Fruit fly (Drosophila melanogaster) whole organism, embryonic: ENCODE measurements around the gene CG7912.

Source experiments
- C15 ChIP-seq: fragments of 200-800 bp; sonication (Bioruptor generic); IDR thresholded peaks from 3 replicates; pipeline ENCODE4 v1.3.6; 2022; ENCODE audit warnings: missing biosample characterization, missing genetic modification characterization
- CG10366 ChIP-seq: fragments of 200-800 bp; sonication (Bioruptor generic); IDR thresholded peaks from 2 replicates; pipeline ENCODE4 v1.3.6; 2022; ENCODE audit warnings: missing biosample characterization, missing genetic modification characterization
- CG11504 ChIP-seq: fragments of 200-800 bp; sonication (Bioruptor generic); optimal IDR thresholded peaks from 3 replicates; lab custom pipeline; 2019; ENCODE audit warnings: missing biosample characterization, mild to moderate bottlenecking, missing genetic modification characterization, moderate library complexity
- CG11695 ChIP-seq: fragments of 200-800 bp; sonication (Bioruptor generic); IDR thresholded peaks from 3 replicates; pipeline ENCODE4 v1.3.6; 2022; ENCODE audit warnings: missing biosample characterization, missing genetic modification characterization
- CG12299 ChIP-seq: fragments of 200-800 bp; sonication (Bioruptor generic); optimal IDR thresholded peaks from 2 replicates; lab custom pipeline; 2018; ENCODE audit warnings: missing biosample characterization, mild to moderate bottlenecking, missing genetic modification characterization
- CG14014 ChIP-seq: fragments of 200-800 bp; sonication (Bioruptor generic); IDR thresholded peaks from 2 replicates; pipeline ENCODE4 v1.3.6; 2022; ENCODE audit warnings: missing biosample characterization, missing genetic modification characterization
- CG14860 ChIP-seq: fragments of 200-800 bp; sonication (Bioruptor generic); IDR thresholded peaks from 3 replicates; pipeline ENCODE4 v1.3.6; 2022; ENCODE audit warnings: missing biosample characterization, missing genetic modification characterization; ENCODE audit not compliant: partially characterized antibody
- CG17328 ChIP-seq: fragments of 200-800 bp; sonication (Bioruptor generic); IDR thresholded peaks from 2 replicates; pipeline ENCODE4 v1.3.6; 2022; ENCODE audit warnings: missing biosample characterization, missing genetic modification characterization
- CG18764 ChIP-seq: fragments of 200-800 bp; sonication (Bioruptor generic); optimal IDR thresholded peaks from 3 replicates; lab custom pipeline; 2016; ENCODE audit warnings: missing biosample characterization, missing genetic modification characterization
- CG30403 ChIP-seq: fragments of 200-800 bp; sonication (Bioruptor generic); optimal IDR thresholded peaks from 3 replicates; lab custom pipeline; 2016; ENCODE audit warnings: missing biosample characterization, missing genetic modification characterization
- CG33213 ChIP-seq: fragments of 200-800 bp; sonication (Bioruptor generic); optimal IDR thresholded peaks from 3 replicates; lab custom pipeline; 2016; ENCODE audit warnings: missing biosample characterization, missing genetic modification characterization
- CG4282 ChIP-seq: fragments of 200-800 bp; sonication (Bioruptor generic); optimal IDR thresholded peaks from 2 replicates; lab custom pipeline; 2016; ENCODE audit warnings: missing biosample characterization, missing genetic modification characterization
- CG4328 ChIP-seq: fragments of 200-800 bp; sonication (Bioruptor generic); optimal IDR thresholded peaks from 3 replicates; lab custom pipeline; 2017; ENCODE audit warnings: missing biosample characterization, missing genetic modification reagents, missing genetic modification characterization
- CG4617 ChIP-seq: fragments of 200-800 bp; sonication (Bioruptor generic); optimal IDR thresholded peaks from 3 replicates; lab custom pipeline; 2016; ENCODE audit warnings: missing biosample characterization, missing genetic modification characterization, borderline replicate concordance
- CG6689 ChIP-seq: fragments of 200-800 bp; sonication (Bioruptor generic); IDR thresholded peaks from 2 replicates; pipeline ENCODE4 v1.3.6; 2022; ENCODE audit warnings: missing biosample characterization, missing genetic modification characterization
- CG7357 ChIP-seq: fragments of 200-800 bp; sonication (Bioruptor generic); IDR thresholded peaks from 3 replicates; pipeline ENCODE4 v1.3.6; 2022; ENCODE audit warnings: missing biosample characterization, missing genetic modification characterization
- CHES-1-like ChIP-seq: fragments of 200-800 bp; sonication (Bioruptor generic); optimal IDR thresholded peaks from 2 replicates; lab custom pipeline; 2016; ENCODE audit warnings: missing biosample characterization, missing genetic modification characterization
- Dp ChIP-seq: fragments of 200-800 bp; sonication (Bioruptor generic); optimal IDR thresholded peaks from 2 replicates; lab custom pipeline; 2018; ENCODE audit warnings: missing biosample characterization, mild to moderate bottlenecking, missing genetic modification characterization, moderate library complexity
- Fer1 ChIP-seq: fragments of 200-800 bp; sonication (Bioruptor generic); optimal IDR thresholded peaks from 2 replicates; lab custom pipeline; 2017; ENCODE audit warnings: missing biosample characterization, mild to moderate bottlenecking, missing genetic modification characterization
- Gug ChIP-seq: fragments of 200-800 bp; sonication (Bioruptor generic); IDR thresholded peaks from 4 replicates; pipeline ENCODE4 v1.3.6; 2022; ENCODE audit warnings: missing biosample characterization, missing genetic modification characterization
- Hr39 ChIP-seq: fragments of >200 bp; optimal IDR thresholded peaks from 2 replicates; lab custom pipeline; 2017
- Sox100B ChIP-seq: fragments of 200-800 bp; sonication (Bioruptor generic); optimal IDR thresholded peaks from 3 replicates; lab custom pipeline; 2018; ENCODE audit warnings: missing biosample characterization, mild to moderate bottlenecking, missing genetic modification characterization
- Tbp ChIP-seq: fragments of >200 bp; optimal IDR thresholded peaks from 2 replicates; lab custom pipeline; 2018; ENCODE audit warnings: missing biosample characterization, missing genetic modification characterization
- ab ChIP-seq: fragments of 200-800 bp; sonication (Bioruptor generic); optimal IDR thresholded peaks from 2 replicates; lab custom pipeline; 2016; ENCODE audit warnings: missing biosample characterization, missing genetic modification characterization
- ac ChIP-seq: fragments of 200-800 bp; sonication (Bioruptor generic); optimal IDR thresholded peaks from 3 replicates; lab custom pipeline; 2017; ENCODE audit warnings: missing biosample characterization, mild to moderate bottlenecking, missing genetic modification characterization
- aop ChIP-seq: fragments of 200-800 bp; sonication (Bioruptor generic); IDR thresholded peaks from 2 replicates; pipeline ENCODE4 v1.3.6; 2022; ENCODE audit warnings: missing biosample characterization, missing genetic modification characterization
- ara ChIP-seq: fragments of 200-800 bp; sonication (Bioruptor generic); IDR thresholded peaks from 2 replicates; pipeline ENCODE4 v1.3.6; 2022; ENCODE audit warnings: missing biosample characterization, missing genetic modification characterization
- bab2 ChIP-seq: fragments of 200-800 bp; sonication (Bioruptor generic); optimal IDR thresholded peaks from 2 replicates; lab custom pipeline; 2016; ENCODE audit warnings: missing biosample characterization, missing genetic modification characterization
- bigmax ChIP-seq: fragments of 200-800 bp; sonication (Bioruptor generic); optimal IDR thresholded peaks from 2 replicates; lab custom pipeline; 2018; ENCODE audit warnings: missing biosample characterization, mild to moderate bottlenecking, missing genetic modification characterization
- bsh ChIP-seq, 2 experiments: fragments of 200-800 bp; sonication (Bioruptor generic); optimal IDR thresholded peaks; 2 replicates each; lab custom pipeline; 2017 to 2018; ENCODE audit warnings: mild to moderate bottlenecking in 2 of 2, missing biosample characterization in 2 of 2, missing genetic modification characterization in 2 of 2, moderate library complexity in 1 of 2
- chif ChIP-seq, 2 experiments: fragments of 200-800 bp; sonication (Bioruptor generic); optimal IDR thresholded peaks; 3 replicates each; lab custom pipeline; 2016; ENCODE audit warnings: missing biosample characterization in 2 of 2, missing genetic modification characterization in 2 of 2
- cwo ChIP-seq: fragments of 200-800 bp; sonication (Bioruptor generic); optimal IDR thresholded peaks from 3 replicates; lab custom pipeline; 2017; ENCODE audit warnings: missing biosample characterization, missing genetic modification characterization, mild to moderate bottlenecking, moderate library complexity, missing genetic modification reagents
- dan ChIP-seq: fragments of 200-800 bp; sonication (Bioruptor generic); IDR thresholded peaks from 2 replicates; pipeline ENCODE4 v1.3.6; 2022; ENCODE audit warnings: missing biosample characterization, missing genetic modification characterization
- disco-r ChIP-seq: fragments of 200-800 bp; sonication (Bioruptor generic); optimal IDR thresholded peaks from 2 replicates; lab custom pipeline; 2016; ENCODE audit warnings: missing biosample characterization, missing genetic modification characterization
- h ChIP-seq: fragments of >200 bp; optimal IDR thresholded peaks from 2 replicates; lab custom pipeline; 2017
- ham ChIP-seq: fragments of 200-800 bp; sonication (Bioruptor generic); IDR thresholded peaks from 2 replicates; pipeline ENCODE4 v1.3.6; 2022; ENCODE audit warnings: missing biosample characterization, missing genetic modification characterization
- jumu ChIP-seq: fragments of 200-800 bp; sonication (Bioruptor generic); optimal IDR thresholded peaks from 3 replicates; lab custom pipeline; 2016; ENCODE audit warnings: missing biosample characterization, missing genetic modification characterization
- maf-S ChIP-seq: fragments of 200-800 bp; sonication (Bioruptor generic); optimal IDR thresholded peaks from 2 replicates; lab custom pipeline; 2016; ENCODE audit warnings: missing biosample characterization, missing genetic modification characterization
- mirr ChIP-seq: fragments of 200-800 bp; sonication (Bioruptor generic); optimal IDR thresholded peaks from 3 replicates; lab custom pipeline; 2018; ENCODE audit warnings: missing biosample characterization, mild to moderate bottlenecking, missing genetic modification characterization
- nmo ChIP-seq: fragments of 200-800 bp; sonication (Bioruptor generic); optimal IDR thresholded peaks from 2 replicates; lab custom pipeline; 2018; ENCODE audit warnings: missing biosample characterization, mild to moderate bottlenecking, missing genetic modification characterization, moderate library complexity
- nom ChIP-seq: fragments of 200-800 bp; sonication (Bioruptor generic); optimal IDR thresholded peaks from 2 replicates; lab custom pipeline; 2017; ENCODE audit warnings: missing biosample characterization, missing genetic modification characterization, mild to moderate bottlenecking, moderate library complexity, missing genetic modification reagents
- oc ChIP-seq: fragments of 200-800 bp; sonication (Bioruptor generic); optimal IDR thresholded peaks from 2 replicates; lab custom pipeline; 2018; ENCODE audit warnings: missing biosample characterization, mild to moderate bottlenecking, missing genetic modification characterization, moderate library complexity
- org-1 ChIP-seq: fragments of 200-800 bp; sonication (Bioruptor generic); optimal IDR thresholded peaks from 2 replicates; lab custom pipeline; 2017; ENCODE audit warnings: missing biosample characterization, missing genetic modification characterization
- ranshi ChIP-seq: fragments of 200-800 bp; sonication (Bioruptor generic); IDR thresholded peaks from 2 replicates; pipeline ENCODE4 v1.3.6; 2022; ENCODE audit warnings: missing biosample characterization, missing genetic modification characterization
- rib ChIP-seq: fragments of 200-800 bp; sonication (Bioruptor generic); IDR thresholded peaks from 2 replicates; pipeline ENCODE4 v1.3.6; 2022; ENCODE audit warnings: missing biosample characterization, missing genetic modification characterization
- stwl ChIP-seq: fragments of 200-800 bp; sonication (Bioruptor generic); optimal IDR thresholded peaks from 3 replicates; lab custom pipeline; 2018; ENCODE audit warnings: missing biosample characterization, mild to moderate bottlenecking, missing genetic modification characterization, moderate library complexity
- tio ChIP-seq: fragments of 200-800 bp; sonication (Bioruptor generic); optimal IDR thresholded peaks from 2 replicates; lab custom pipeline; 2017; ENCODE audit warnings: missing biosample characterization, missing genetic modification characterization, inconsistent platforms
- trh ChIP-seq: fragments of 200-800 bp; sonication (Bioruptor generic); optimal IDR thresholded peaks from 2 replicates; lab custom pipeline; 2016; ENCODE audit warnings: missing biosample characterization, missing genetic modification characterization
- unpg ChIP-seq: fragments of 200-800 bp; sonication (Bioruptor generic); optimal IDR thresholded peaks from 3 replicates; lab custom pipeline; 2018; ENCODE audit warnings: missing biosample characterization, mild to moderate bottlenecking, missing genetic modification characterization, moderate library complexity
- usp ChIP-seq: fragments of >200 bp; optimal IDR thresholded peaks from 2 replicates; lab custom pipeline; 2017; ENCODE audit warnings: missing biosample characterization, missing genetic modification characterization
- zf30C ChIP-seq: fragments of 200-800 bp; sonication (Bioruptor generic); optimal IDR thresholded peaks from 3 replicates; lab custom pipeline; 2018; ENCODE audit warnings: missing biosample characterization, mild to moderate bottlenecking, missing genetic modification characterization

CG7912 gene

dm6 chr3R:30021009-30021408 is 12.0 kb upstream of the CG7912 start (continued):
- TF ChIP-seq CG14014 (GFP tag; lab: Robert Waterston, UW), result 0 out of 2 replicates have a peak, but pooled peaks have one; percentile 27
- TF ChIP-seq dan, result no peak
- no peak for TF ChIP-seq oc (tag; lab: Kevin White, UChicago)
- peak; percentile 8 for TF ChIP-seq cwo (GFP tag; lab: Kevin White, UChicago)
- no peak for TF ChIP-seq bigmax (GFP tag; lab: Kevin White, UChicago)
- TF ChIP-seq ab (GFP tag; lab: Kevin White, UChicago), result no peak
- TF ChIP-seq CG33213 (GFP tag; lab: Kevin White, UChicago), result no peak
- TF ChIP-seq CHES-1-like (GFP tag; lab: Kevin White, UChicago), result no peak
- peak; percentile 33 for TF ChIP-seq unpg (GFP tag; lab: Kevin White, UChicago)
- no peak for TF ChIP-seq CG7357 (GFP tag; lab: Robert Waterston, UW)
- no peak for TF ChIP-seq nom (GFP tag; lab: Kevin White, UChicago)
- peak; percentile 8 for TF ChIP-seq org-1 (GFP tag; lab: Kevin White, UChicago)
- peak; percentile 44; the same call in 1 of the 2 replicates for TF ChIP-seq CG6689 (GFP tag; lab: Robert Waterston, UW)
- TF ChIP-seq CG12299 (tag; lab: Kevin White, UChicago), result no peak
- no peak for TF ChIP-seq CG4282 (GFP tag; lab: Kevin White, UChicago)
- no peak for TF ChIP-seq ham (GFP tag; lab: Robert Waterston, UW)

- TF ChIP-seq maf-S (GFP tag; lab: Kevin White, UChicago) (peak; percentile 10), zf30C (no peak), chif (GFP tag; optimal IDR thresholded peaks at IDR 0.05; lab: Kevin White, UChicago) (no peak), bsh (GFP tag; optimal IDR thresholded peaks at IDR 0.05; lab: Kevin White, UChicago) (peak in 1 of 2 experiments; percentile 14), mirr (peak; percentile 1), CG4617 (no peak), Tbp (GFP tag; lab: Kevin White, UChicago) (no peak), trh (no peak), CG11695 (no peak), CG11504 (tag; lab: Kevin White, UChicago) (no peak), CG17328 (GFP tag; lab: Robert Waterston, UW) (no peak), jumu (GFP tag; lab: Kevin White, UChicago) (no peak), CG4328 (no peak), CG18764 (GFP tag; lab: Kevin White, UChicago) (no peak), disco-r (GFP tag; lab: Kevin White, UChicago) (no peak), usp (GFP tag; lab: Kevin White, UChicago) (no peak), ranshi (GFP tag; lab: Robert Waterston, UW) (no peak; the same call in 1 of the 2 replicates), tio (GFP tag; lab: Kevin White, UChicago) (no peak), CG14860 (GFP tag; lab: Robert Waterston, UW) (peak; percentile 53; the same call in 2 of the 3 replicates), stwl (tag; lab: Kevin White, UChicago) (peak; percentile 44), C15 (GFP tag; lab: Robert Waterston, UW) (no peak), Gug (GFP tag; lab: Robert Waterston, UW) (no peak), h (no peak), Hr39 (lab: Kevin White, UChicago) (no peak), nmo (peak; percentile 1), Fer1 (GFP tag; lab: Kevin White, UChicago) (peak; percentile 71), CG10366 (GFP tag; lab: Robert Waterston, UW) (no peak), rib (GFP tag; lab: Robert Waterston, UW) (peak; percentile 64; the same call in 1 of the 2 replicates), Dp (GFP tag; lab: Kevin White, UChicago) (peak; percentile 99), CG30403 (GFP tag; lab: Kevin White, UChicago) (peak; percentile 22), ara (no peak), ac (GFP tag; lab: Kevin White, UChicago) (no peak), bab2 (GFP tag; lab: Kevin White, UChicago) (no peak), aop (no peak), Sox100B (GFP tag; lab: Kevin White, UChicago) (no peak)
Measured at dm6 chr3R:30014977-30015514, 6.1 kb upstream of the CG7912 start, which contains the start of gene CG7920. Gene CG7920, minus strand, starts transcription at chr3R:30015284.
